Worm (Caenorhabditis elegans) whole organism, mixed stage, embryonic: Measurements from ENCODE around the gene romo-1.

Source experiments
- M03D4.4 ChIP-seq: sonication (generic microtip); optimal IDR thresholded peaks from 2 replicates; lab custom pipeline; 2017; ENCODE audit warnings: mild to moderate bottlenecking, missing genetic modification characterization, missing compliant biosample characterization
- blmp-1 ChIP-seq: fragments of 150-350 bp; optimal IDR thresholded peaks from 2 replicates; lab custom pipeline; 2014; ENCODE audit warnings: missing biosample characterization, missing genetic modification characterization
- ceh-39 ChIP-seq: fragments of 150-350 bp; optimal IDR thresholded peaks from 2 replicates; lab custom pipeline; 2014; ENCODE audit warnings: missing biosample characterization, missing genetic modification characterization
- ceh-43 ChIP-seq: fragments of 200-800 bp; sonication (Bioruptor generic); optimal IDR thresholded peaks from 2 replicates; lab custom pipeline; 2018; ENCODE audit warnings: mild to moderate bottlenecking, missing genetic modification characterization, moderate library complexity, missing compliant biosample characterization
- ceh-83 ChIP-seq: fragments of 200-800 bp; sonication (Bioruptor generic); optimal IDR thresholded peaks from 2 replicates; lab custom pipeline; 2018; ENCODE audit warnings: mild to moderate bottlenecking, missing genetic modification characterization, missing compliant biosample characterization
- ces-1 ChIP-seq: fragments of 150-350 bp; optimal IDR thresholded peaks from 2 replicates; lab custom pipeline; 2014; ENCODE audit warnings: missing biosample characterization, missing genetic modification reagents, missing genetic modification characterization
- cnd-1 ChIP-seq: fragments of 200-800 bp; sonication (Bioruptor generic); optimal IDR thresholded peaks from 2 replicates; lab custom pipeline; 2018; ENCODE audit warnings: mild to moderate bottlenecking, missing genetic modification characterization, missing compliant biosample characterization
- drap-1 ChIP-seq: fragments of 200-800 bp; sonication (Bioruptor generic); optimal IDR thresholded peaks from 3 replicates; lab custom pipeline; 2018; ENCODE audit warnings: mild to moderate bottlenecking, missing genetic modification characterization, missing compliant biosample characterization
- elt-1 ChIP-seq: sonication (generic microtip); optimal IDR thresholded peaks from 2 replicates; lab custom pipeline; 2017; ENCODE audit warnings: missing genetic modification characterization, mild to moderate bottlenecking, missing compliant biosample characterization, antibody characterized with exemption, moderate library complexity, borderline replicate concordance; ENCODE audit not compliant: insufficient read depth
- elt-3 ChIP-seq: fragments of 150-350 bp; optimal IDR thresholded peaks from 2 replicates; lab custom pipeline; 2014; ENCODE audit warnings: missing biosample characterization, missing genetic modification characterization
- flh-1 ChIP-seq: fragments of 200-800 bp; sonication (Bioruptor generic); optimal IDR thresholded peaks from 2 replicates; lab custom pipeline; 2018; ENCODE audit warnings: mild to moderate bottlenecking, missing genetic modification characterization, moderate library complexity, missing compliant biosample characterization
- ham-2 ChIP-seq: fragments of 200-800 bp; sonication (Bioruptor generic); optimal IDR thresholded peaks from 2 replicates; lab custom pipeline; 2018; ENCODE audit warnings: mild to moderate bottlenecking, missing genetic modification characterization, missing compliant biosample characterization
- hlh-1 ChIP-seq: fragments of 150-350 bp; optimal IDR thresholded peaks from 2 replicates; lab custom pipeline; 2014; ENCODE audit warnings: missing biosample characterization, missing genetic modification reagents, missing genetic modification characterization
- lin-13 ChIP-seq: fragments of 150-350 bp; optimal IDR thresholded peaks from 2 replicates; lab custom pipeline; 2014; ENCODE audit warnings: missing biosample characterization, missing genetic modification characterization
- lin-32 ChIP-seq: fragments of 200-800 bp; sonication (Bioruptor generic); optimal IDR thresholded peaks from 2 replicates; lab custom pipeline; 2018; ENCODE audit warnings: mild to moderate bottlenecking, missing genetic modification characterization, missing compliant biosample characterization
- lsy-2 ChIP-seq: fragments of 150-350 bp; optimal IDR thresholded peaks from 2 replicates; lab custom pipeline; 2014; ENCODE audit warnings: missing biosample characterization, missing genetic modification characterization
- mep-1 ChIP-seq: fragments of 150-350 bp; optimal IDR thresholded peaks from 2 replicates; lab custom pipeline; 2017; ENCODE audit warnings: missing biosample characterization, missing genetic modification reagents, missing genetic modification characterization, inconsistent platforms
- mls-2 ChIP-seq: sonication (generic microtip); optimal IDR thresholded peaks from 2 replicates; lab custom pipeline; 2016; ENCODE audit warnings: mild to moderate bottlenecking, missing genetic modification characterization, moderate library complexity, missing compliant biosample characterization
- nhr-237 ChIP-seq: fragments of 150-350 bp; optimal IDR thresholded peaks from 2 replicates; lab custom pipeline; 2014; ENCODE audit warnings: missing biosample characterization, missing genetic modification characterization
- nhr-28 ChIP-seq: fragments of 150-350 bp; optimal IDR thresholded peaks from 2 replicates; lab custom pipeline; 2014; ENCODE audit warnings: missing biosample characterization, missing genetic modification characterization
- nhr-76 ChIP-seq: sonication (generic microtip); optimal IDR thresholded peaks from 2 replicates; lab custom pipeline; 2017; ENCODE audit warnings: missing biosample characterization, missing genetic modification characterization
- pha-4 ChIP-seq: fragments of 150-350 bp; optimal IDR thresholded peaks from 2 replicates; lab custom pipeline; 2018; ENCODE audit warnings: missing biosample characterization, missing genetic modification reagents, missing genetic modification characterization
- sem-2 ChIP-seq: fragments of 200-800 bp; sonication (Bioruptor generic); optimal IDR thresholded peaks from 2 replicates; lab custom pipeline; 2018; ENCODE audit warnings: mild to moderate bottlenecking, missing genetic modification characterization, missing compliant biosample characterization
- snpc-4 ChIP-seq: fragments of 150-350 bp; optimal IDR thresholded peaks from 2 replicates; lab custom pipeline; 2014; ENCODE audit warnings: missing biosample characterization, missing genetic modification characterization
- sptf-1 ChIP-seq: sonication (generic microtip); optimal IDR thresholded peaks from 2 replicates; lab custom pipeline; 2017; ENCODE audit warnings: mild to moderate bottlenecking, missing genetic modification characterization, moderate library complexity, missing compliant biosample characterization
- unc-120 ChIP-seq: sonication (generic microtip); optimal IDR thresholded peaks from 2 replicates; lab custom pipeline; 2017; ENCODE audit warnings: missing genetic modification characterization, missing compliant biosample characterization; ENCODE audit not compliant: poor library complexity, severe bottlenecking
- unc-39 ChIP-seq: fragments of 150-350 bp; optimal IDR thresholded peaks from 2 replicates; lab custom pipeline; 2014; ENCODE audit warnings: missing biosample characterization, missing genetic modification characterization
- unc-62 ChIP-seq: fragments of 150-350 bp; optimal IDR thresholded peaks from 2 replicates; lab custom pipeline; 2014; ENCODE audit warnings: missing biosample characterization, missing genetic modification reagents, missing genetic modification characterization
- zip-8 ChIP-seq: fragments of 150-350 bp; optimal IDR thresholded peaks from 2 replicates; lab custom pipeline; 2014; ENCODE audit warnings: missing biosample characterization, missing genetic modification characterization
- ztf-11 ChIP-seq: fragments of 150-350 bp; optimal IDR thresholded peaks from 2 replicates; lab custom pipeline; 2014; ENCODE audit warnings: missing biosample characterization, missing genetic modification characterization

Gene romo-1

ce11 chrII:13239593-13239992, 1.9 kb upstream of the romo-1 start:
- TF ChIP-seq sem-2 (GFP tag; lab: Kevin White, UChicago), result no peak
- TF ChIP-seq M03D4.4 (tag; lab: Kevin White, UChicago), result no peak
- TF ChIP-seq ztf-11 (tag; lab: Kevin White, UChicago), result no peak
- TF ChIP-seq, all 35 proteins: peak for 0

ce11 chrII:13235289-13235688, 2.4 kb downstream of the romo-1 start, which contains the start of gene flp-16:
Gene flp-16, plus strand, starts transcription at chrII:13235306.
- TF ChIP-seq blmp-1 (tag; lab: Kevin White, UChicago) (no peak), zip-8 (tag; lab: Kevin White, UChicago) (no peak), snpc-4 (tag; lab: Kevin White, UChicago) (no peak), unc-39 (tag; lab: Kevin White, UChicago) (no peak), elt-1 (tag; lab: Kevin White, UChicago) (no peak), hlh-1 (tag; lab: Kevin White, UChicago) (no peak), elt-3 (tag; lab: Kevin White, UChicago) (no peak)

ce11 chrII:13233712-13234111, 4.0 kb downstream of the romo-1 start:
- no peak for TF ChIP-seq drap-1 (GFP tag; lab: Kevin White, UChicago)
- TF ChIP-seq sem-2 (GFP tag; lab: Kevin White, UChicago), result no peak
- no peak for TF ChIP-seq cnd-1 (tag; lab: Kevin White, UChicago)
- no peak for TF ChIP-seq hlh-1 (tag; lab: Kevin White, UChicago)
- no peak for TF ChIP-seq zip-8 (tag; lab: Kevin White, UChicago)
- no peak for TF ChIP-seq unc-120 (tag; lab: Kevin White, UChicago)
- TF ChIP-seq ces-1, result no peak
- TF ChIP-seq ceh-39 (tag; lab: Kevin White, UChicago), result no peak

ce11 chrII:13230489-13231196, 7.1 kb downstream of the romo-1 start:
- no peak for TF ChIP-seq nhr-28 (tag; lab: Kevin White, UChicago)
- TF ChIP-seq pha-4 (tag; lab: Kevin White, UChicago), result no peak
- TF ChIP-seq cnd-1 (tag; lab: Kevin White, UChicago), result no peak
- no peak for TF ChIP-seq hlh-1 (tag; lab: Kevin White, UChicago)
- no peak for TF ChIP-seq unc-62 (GFP tag; lab: Kevin White, UChicago)
- TF ChIP-seq ham-2 (GFP tag; lab: Kevin White, UChicago), result no peak
- TF ChIP-seq unc-120 (tag; lab: Kevin White, UChicago), result no peak
- no peak for TF ChIP-seq lsy-2 (tag; lab: Kevin White, UChicago)
- TF ChIP-seq sptf-1 (tag; lab: Kevin White, UChicago), result no peak
- no peak for TF ChIP-seq ceh-43 (GFP tag; lab: Kevin White, UChicago)
- no peak for TF ChIP-seq nhr-237 (tag; lab: Kevin White, UChicago)
- TF ChIP-seq mep-1, result no peak
- no peak for TF ChIP-seq elt-1 (tag; lab: Kevin White, UChicago)
- TF ChIP-seq snpc-4 (tag; lab: Kevin White, UChicago), result no peak
- TF ChIP-seq elt-3 (tag; lab: Kevin White, UChicago), result no peak
- TF ChIP-seq lin-32, result no peak
- TF ChIP-seq mls-2 (tag; lab: Kevin White, UChicago), result no peak
- TF ChIP-seq zip-8 (tag; lab: Kevin White, UChicago), result no peak

ce11 chrII:13219373-13219772, 18.3 kb downstream of the romo-1 start:
- no peak for TF ChIP-seq ces-1
- TF ChIP-seq ceh-83 (GFP tag; lab: Kevin White, UChicago), result no peak
- no peak for TF ChIP-seq lin-32

ce11 chrII:13215792-13216191, 21.9 kb downstream of the romo-1 start, which contains the start of gene F15D4.2:
Gene F15D4.2, plus strand, starts transcription at chrII:13216092.
- TF ChIP-seq cnd-1 (tag; lab: Kevin White, UChicago) (no peak), nhr-76 (no peak), lsy-2 (tag; lab: Kevin White, UChicago) (no peak), lin-13 (tag; lab: Kevin White, UChicago) (no peak), nhr-237 (tag; lab: Kevin White, UChicago) (no peak), ceh-39 (tag; lab: Kevin White, UChicago) (no peak), ceh-83 (GFP tag; lab: Kevin White, UChicago) (no peak), unc-120 (tag; lab: Kevin White, UChicago) (no peak), elt-3 (tag; lab: Kevin White, UChicago) (no peak), zip-8 (tag; lab: Kevin White, UChicago) (no peak), hlh-1 (tag; lab: Kevin White, UChicago) (no peak), flh-1 (GFP tag; lab: Kevin White, UChicago) (no peak), ces-1 (no peak)
